Worm (Caenorhabditis elegans) whole organism, late embryonic: ENCODE measurements around the gene srw-23.

Source experiments
- C08G9.2 ChIP-seq: sonication (generic microtip); optimal IDR thresholded peaks from 2 replicates; lab custom pipeline; 2016; ENCODE audit warnings: mild to moderate bottlenecking, missing genetic modification characterization, moderate library complexity, missing compliant biosample characterization
- C38D4.7 ChIP-seq: fragments of 200-800 bp; sonication (Bioruptor generic); optimal IDR thresholded peaks from 2 replicates; lab custom pipeline; 2018; ENCODE audit warnings: mild to moderate bottlenecking, missing genetic modification characterization, moderate library complexity, missing compliant biosample characterization
- F13H6.1 ChIP-seq: sonication (generic microtip); optimal IDR thresholded peaks from 2 replicates; lab custom pipeline; 2016; ENCODE audit warnings: missing genetic modification characterization, missing compliant biosample characterization
- K09A11.1 ChIP-seq: sonication (generic microtip); optimal IDR thresholded peaks from 2 replicates; lab custom pipeline; 2017; ENCODE audit warnings: antibody characterized with exemption, mild to moderate bottlenecking, missing genetic modification characterization, missing compliant biosample characterization; ENCODE audit not compliant: insufficient read depth
- Y22D7AL.16 ChIP-seq: sonication (generic microtip); optimal IDR thresholded peaks from 2 replicates; lab custom pipeline; 2016; ENCODE audit warnings: missing genetic modification characterization, missing compliant biosample characterization
- ahr-1 ChIP-seq: sonication (generic microtip); optimal IDR thresholded peaks from 2 replicates; lab custom pipeline; 2016; ENCODE audit warnings: missing genetic modification characterization, missing compliant biosample characterization
- ceh-14 ChIP-seq: sonication (generic microtip); optimal IDR thresholded peaks from 2 replicates; lab custom pipeline; 2016; ENCODE audit warnings: missing genotype, missing genetic modification characterization, missing compliant biosample characterization
- ceh-19 ChIP-seq: fragments of 200-800 bp; sonication (Bioruptor generic); optimal IDR thresholded peaks from 2 replicates; lab custom pipeline; 2018; ENCODE audit warnings: mild to moderate bottlenecking, missing genetic modification characterization, missing compliant biosample characterization
- ceh-2 ChIP-seq: sonication (generic microtip); optimal IDR thresholded peaks from 2 replicates; lab custom pipeline; 2016; ENCODE audit warnings: missing genotype, missing genetic modification characterization, missing compliant biosample characterization
- ceh-22 ChIP-seq: sonication (generic microtip); optimal IDR thresholded peaks from 2 replicates; lab custom pipeline; 2017; ENCODE audit warnings: missing biosample characterization, missing genetic modification characterization
- ceh-24 ChIP-seq: sonication (generic microtip); optimal IDR thresholded peaks from 2 replicates; lab custom pipeline; 2016; ENCODE audit warnings: mild to moderate bottlenecking, missing genetic modification characterization, missing compliant biosample characterization
- ceh-45 ChIP-seq: fragments of 200-800 bp; sonication (Bioruptor generic); IDR thresholded peaks from 2 replicates; pipeline ENCODE4 v1.3.6; 2022; ENCODE audit warnings: missing genetic modification reagents, missing genetic modification characterization, missing compliant biosample characterization
- ceh-48 ChIP-seq: sonication (generic microtip); optimal IDR thresholded peaks from 2 replicates; lab custom pipeline; 2016; ENCODE audit warnings: missing genetic modification characterization, inconsistent platforms, missing compliant biosample characterization
- ceh-6 ChIP-seq: fragments of 200-800 bp; sonication (Bioruptor generic); optimal IDR thresholded peaks from 2 replicates; lab custom pipeline; 2018; ENCODE audit warnings: mild to moderate bottlenecking, missing genetic modification characterization, missing compliant biosample characterization
- ceh-9 ChIP-seq: sonication (generic microtip); optimal IDR thresholded peaks from 2 replicates; lab custom pipeline; 2016; ENCODE audit warnings: mild to moderate bottlenecking, missing genetic modification characterization, inconsistent platforms, missing compliant biosample characterization
- dmd-4 ChIP-seq: sonication (generic microtip); optimal IDR thresholded peaks from 2 replicates; lab custom pipeline; 2016; ENCODE audit warnings: borderline replicate concordance, missing genetic modification characterization, missing compliant biosample characterization
- gmeb-2 ChIP-seq: sonication (generic microtip); optimal IDR thresholded peaks from 2 replicates; lab custom pipeline; 2016; ENCODE audit warnings: missing genetic modification characterization, inconsistent platforms, missing compliant biosample characterization
- hlh-13 ChIP-seq: fragments of 200-800 bp; sonication (Bioruptor generic); optimal IDR thresholded peaks from 2 replicates; lab custom pipeline; 2018; ENCODE audit warnings: mild to moderate bottlenecking, missing genetic modification characterization, missing compliant biosample characterization
- hlh-30 ChIP-seq: sonication (generic microtip); optimal IDR thresholded peaks from 2 replicates; lab custom pipeline; 2017; ENCODE audit warnings: antibody characterized with exemption, missing genetic modification characterization, missing compliant biosample characterization; ENCODE audit not compliant: insufficient read depth
- hlh-6 ChIP-seq: sonication (generic microtip); optimal IDR thresholded peaks from 2 replicates; lab custom pipeline; 2016; ENCODE audit warnings: missing genotype, missing genetic modification characterization, missing compliant biosample characterization
- hlh-8 ChIP-seq: sonication (generic microtip); optimal IDR thresholded peaks from 2 replicates; lab custom pipeline; 2016; ENCODE audit warnings: missing genotype, missing genetic modification characterization, missing compliant biosample characterization
- lim-6 ChIP-seq: sonication (generic microtip); optimal IDR thresholded peaks from 2 replicates; lab custom pipeline; 2016; ENCODE audit warnings: missing genetic modification characterization, missing compliant biosample characterization
- lin-11 ChIP-seq: fragments of 200-800 bp; sonication (Bioruptor generic); optimal IDR thresholded peaks from 2 replicates; lab custom pipeline; 2018; ENCODE audit warnings: mild to moderate bottlenecking, missing genetic modification characterization, missing compliant biosample characterization
- madf-2 ChIP-seq: sonication (generic microtip); optimal IDR thresholded peaks from 2 replicates; lab custom pipeline; 2017; ENCODE audit warnings: missing genetic modification characterization, missing compliant biosample characterization
- nhr-11 ChIP-seq: fragments of 150-350 bp; optimal IDR thresholded peaks from 2 replicates; lab custom pipeline; 2014; ENCODE audit warnings: missing biosample characterization, missing genetic modification characterization
- nhr-232 ChIP-seq: sonication (generic microtip); optimal IDR thresholded peaks from 2 replicates; lab custom pipeline; 2016; ENCODE audit warnings: missing genetic modification characterization, missing compliant biosample characterization
- npax-4 ChIP-seq: sonication (generic microtip); optimal IDR thresholded peaks from 2 replicates; lab custom pipeline; 2016; ENCODE audit warnings: missing genetic modification characterization, missing compliant biosample characterization
- odd-2 ChIP-seq: sonication (generic microtip); optimal IDR thresholded peaks from 2 replicates; lab custom pipeline; 2017; ENCODE audit warnings: antibody characterized with exemption, mild to moderate bottlenecking, missing genetic modification characterization, missing compliant biosample characterization
- pag-3 ChIP-seq: sonication (generic microtip); optimal IDR thresholded peaks from 2 replicates; lab custom pipeline; 2016; ENCODE audit warnings: missing compliant biosample characterization, missing genetic modification characterization, borderline replicate concordance
- pax-1 ChIP-seq: fragments of 150-350 bp; optimal IDR thresholded peaks from 2 replicates; lab custom pipeline; 2014; ENCODE audit warnings: missing biosample characterization, missing genetic modification characterization
- pqm-1 ChIP-seq: sonication (generic microtip); optimal IDR thresholded peaks from 2 replicates; lab custom pipeline; 2016; ENCODE audit warnings: missing genetic modification characterization, missing compliant biosample characterization
- pros-1 ChIP-seq: fragments of 150-350 bp; optimal IDR thresholded peaks from 2 replicates; lab custom pipeline; 2014; ENCODE audit warnings: missing biosample characterization, missing genetic modification reagents, missing genetic modification characterization
- sox-2 ChIP-seq: fragments of 200-800 bp; sonication (Bioruptor generic); IDR thresholded peaks from 2 replicates; pipeline ENCODE4 v1.3.6; 2022; ENCODE audit warnings: missing genetic modification reagents, missing genetic modification characterization, missing compliant biosample characterization
- sox-4 ChIP-seq: sonication (generic microtip); optimal IDR thresholded peaks from 2 replicates; lab custom pipeline; 2017; ENCODE audit warnings: mild to moderate bottlenecking, missing genetic modification characterization, inconsistent platforms, missing compliant biosample characterization
- syd-9 ChIP-seq: sonication (generic microtip); optimal IDR thresholded peaks from 2 replicates; lab custom pipeline; 2016; ENCODE audit warnings: mild to moderate bottlenecking, missing genetic modification characterization, moderate library complexity, missing compliant biosample characterization
- tbx-2 ChIP-seq: sonication (generic microtip); optimal IDR thresholded peaks from 2 replicates; lab custom pipeline; 2016; ENCODE audit warnings: missing genetic modification characterization, missing compliant biosample characterization
- ttx-3 ChIP-seq: sonication (generic microtip); optimal IDR thresholded peaks from 2 replicates; lab custom pipeline; 2016; ENCODE audit warnings: missing genetic modification reagents, missing genetic modification characterization, missing compliant biosample characterization
- unc-55 ChIP-seq: sonication (generic microtip); optimal IDR thresholded peaks from 2 replicates; lab custom pipeline; 2017; ENCODE audit warnings: missing biosample characterization, missing genetic modification reagents, missing genetic modification characterization
- unc-86 ChIP-seq: sonication (generic microtip); optimal IDR thresholded peaks from 2 replicates; lab custom pipeline; 2016; ENCODE audit warnings: missing genetic modification characterization, missing compliant biosample characterization
- ztf-16 ChIP-seq: sonication (generic microtip); optimal IDR thresholded peaks from 2 replicates; lab custom pipeline; 2017; ENCODE audit warnings: missing genetic modification characterization, missing compliant biosample characterization

The srw-23 gene

ce11 chrV:16840283-16840682, 33.5 kb upstream of the srw-23 start:
- TF ChIP-seq ceh-22 (tag; lab: Kevin White, UChicago) (no peak), hlh-13 (GFP tag; lab: Kevin White, UChicago) (no peak), ztf-16 (tag; lab: Kevin White, UChicago) (no peak), ceh-48 (tag; lab: Kevin White, UChicago) (no peak), pag-3 (tag; lab: Kevin White, UChicago) (no peak), nhr-11 (no peak), npax-4 (tag; lab: Kevin White, UChicago) (no peak), ceh-45 (GFP tag; lab: Robert Waterston, UW) (no peak), ceh-9 (tag; lab: Kevin White, UChicago) (no peak), ttx-3 (tag; lab: Kevin White, UChicago) (no peak), ceh-24 (tag; lab: Kevin White, UChicago) (no peak), C08G9.2 (tag; lab: Kevin White, UChicago) (no peak), odd-2 (no peak), nhr-232 (no peak), ceh-14 (tag; lab: Kevin White, UChicago) (no peak)

ce11 chrV:16840961-16841360, 32.8 kb upstream of the srw-23 start, which contains the start of gene clec-40:
Gene clec-40, minus strand, starts transcription at chrV:16841061.
- no peak for TF ChIP-seq C38D4.7 (GFP tag; lab: Kevin White, UChicago)
- TF ChIP-seq hlh-6 (tag; lab: Kevin White, UChicago) = no peak
- TF ChIP-seq Y22D7AL.16 = no peak
- no peak for TF ChIP-seq lim-6

DNA sequence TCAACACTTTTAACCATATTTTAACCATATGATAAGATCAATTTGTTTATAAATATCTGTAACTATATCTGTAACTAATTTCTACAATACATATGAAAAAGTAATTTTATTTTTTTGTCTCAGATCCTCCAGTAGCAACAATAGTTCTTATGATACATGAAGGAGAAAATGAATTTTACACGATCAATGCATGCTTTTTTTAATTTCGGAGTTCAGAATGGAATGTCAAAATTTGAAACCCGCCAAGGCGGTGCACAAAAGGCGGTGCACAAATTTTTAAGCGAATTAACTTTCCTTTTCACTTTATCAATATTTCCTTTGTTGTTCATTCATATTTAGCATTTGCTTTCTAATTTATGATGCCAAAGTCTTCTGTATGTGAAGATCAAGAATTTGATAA, 30.8 kb upstream of the srw-23 start, which contains the start of gene clec-25:
Gene clec-25 (plus strand): TSS at position 301 of the 400 bp plus-strand sequence.
- no peak for TF ChIP-seq madf-2

ce11 chrV:16848498-16848897, 25.2 kb upstream of the srw-23 start, which contains the start of the genes clec-36 and clec-26:
Gene clec-36, minus strand, starts transcription at chrV:16848598.
Gene clec-26, plus strand, starts transcription at chrV:16848611.
- no peak for TF ChIP-seq unc-55
- TF ChIP-seq K09A11.1 = no peak
- no peak for TF ChIP-seq ahr-1 (tag; lab: Kevin White, UChicago)
- TF ChIP-seq sox-4 = no peak
- no peak for TF ChIP-seq gmeb-2 (tag; lab: Kevin White, UChicago)
- TF ChIP-seq pqm-1 (tag; lab: Kevin White, UChicago) = no peak
- no peak for TF ChIP-seq pax-1 (tag; lab: Kevin White, UChicago)
- no peak for TF ChIP-seq ceh-45 (GFP tag; lab: Robert Waterston, UW)
- no peak for TF ChIP-seq pag-3 (tag; lab: Kevin White, UChicago)
- TF ChIP-seq syd-9 (tag; lab: Kevin White, UChicago) = no peak
- TF ChIP-seq ttx-3 (tag; lab: Kevin White, UChicago) = no peak
- no peak for TF ChIP-seq lin-11
- no peak for TF ChIP-seq tbx-2 (tag; lab: Kevin White, UChicago)

DNA sequence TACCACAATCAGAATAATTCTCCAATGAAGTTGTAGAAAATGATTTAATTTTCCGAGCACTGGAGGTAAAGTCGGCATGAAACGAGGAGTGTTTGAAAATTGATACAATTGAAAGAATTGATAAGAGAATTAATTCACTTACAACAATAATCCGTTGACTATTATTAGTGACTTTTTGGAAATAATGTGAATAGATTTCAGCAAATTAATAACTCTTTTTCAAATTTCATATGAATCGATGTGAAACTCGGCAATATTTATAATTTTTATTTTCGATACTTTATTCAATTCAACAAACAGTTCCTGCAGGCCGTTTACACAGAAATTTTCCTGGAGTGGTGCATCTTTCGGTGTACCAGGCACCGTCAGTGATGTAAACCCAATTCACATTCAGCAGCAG, 21.7 kb upstream of the srw-23 start, which contains the start of gene clec-37:
Gene clec-37 (minus strand): TSS at position 101 of the 400 bp plus-strand sequence.
- TF ChIP-seq ztf-16 (tag; lab: Kevin White, UChicago) (no peak), unc-86 (tag; lab: Kevin White, UChicago) (no peak), unc-55 (no peak), hlh-30 (tag; lab: Kevin White, UChicago) (no peak), pag-3 (tag; lab: Kevin White, UChicago) (no peak), ceh-6 (GFP tag; lab: Kevin White, UChicago) (no peak), ceh-2 (no peak), madf-2 (no peak), sox-4 (no peak), sox-2 (GFP tag; lab: Robert Waterston, UW) (no peak), dmd-4 (tag; lab: Kevin White, UChicago) (no peak), F13H6.1 (tag; lab: Kevin White, UChicago) (no peak), K09A11.1 (no peak), gmeb-2 (tag; lab: Kevin White, UChicago) (no peak), pros-1 (tag; lab: Kevin White, UChicago) (no peak), hlh-8 (tag; lab: Kevin White, UChicago) (no peak), ceh-19 (GFP tag; lab: Kevin White, UChicago) (no peak)
